Worm (Caenorhabditis elegans) whole organism, L2 larva: ENCODE results near the gene F32H5.1.

ENCODE experiments used
- F13H6.1 ChIP-seq: sonication (generic microtip); optimal IDR thresholded peaks from 2 replicates; lab custom pipeline; 2016; ENCODE audit warnings: missing genetic modification characterization, missing compliant biosample characterization
- ama-1 ChIP-seq: fragments of 150-350 bp; optimal IDR thresholded peaks from 2 replicates; lab custom pipeline; 2018; ENCODE audit warnings: inconsistent platforms
- ceh-16 ChIP-seq: fragments of 150-350 bp; optimal IDR thresholded peaks from 2 replicates; lab custom pipeline; 2014; ENCODE audit warnings: missing biosample characterization, missing genetic modification characterization
- dmd-4 ChIP-seq: sonication (generic microtip); optimal IDR thresholded peaks from 2 replicates; lab custom pipeline; 2017; ENCODE audit warnings: missing biosample characterization, missing genetic modification characterization
- egl-27 ChIP-seq: sonication (generic microtip); optimal IDR thresholded peaks from 3 replicates; lab custom pipeline; 2017; ENCODE audit warnings: missing biosample characterization, missing genetic modification reagents, missing genetic modification characterization
- lin-13 ChIP-seq: fragments of 150-350 bp; optimal IDR thresholded peaks from 2 replicates; lab custom pipeline; 2014; ENCODE audit warnings: missing biosample characterization, missing genetic modification reagents, missing genetic modification characterization
- nhr-237 ChIP-seq: fragments of 150-350 bp; optimal IDR thresholded peaks from 2 replicates; lab custom pipeline; 2014; ENCODE audit warnings: missing biosample characterization, missing genetic modification characterization
- skn-1 ChIP-seq: sonication (generic microtip); optimal IDR thresholded peaks from 2 replicates; lab custom pipeline; 2017; ENCODE audit warnings: missing biosample characterization, missing genetic modification characterization
- unc-55 ChIP-seq: fragments of 150-350 bp; sonication (generic microtip); optimal IDR thresholded peaks from 3 replicates; lab custom pipeline; 2014; ENCODE audit warnings: missing biosample characterization, missing genetic modification reagents, missing genetic modification characterization
- zag-1 ChIP-seq: fragments of 150-350 bp; optimal IDR thresholded peaks from 2 replicates; lab custom pipeline; 2014; ENCODE audit warnings: missing biosample characterization, missing genetic modification characterization

- TF ChIP-seq dmd-4 (tag; lab: Kevin White, UChicago), result no peak
- TF ChIP-seq egl-27, result no peak
- TF ChIP-seq skn-1 (tag; lab: Kevin White, UChicago), result no peak
- TF ChIP-seq ama-1 (lab: Kevin White, UChicago), result no peak
- no peak for TF ChIP-seq zag-1
- TF ChIP-seq ceh-16, result peak; percentile 59
- no peak for TF ChIP-seq nhr-237
- TF ChIP-seq unc-55, result no peak
- no peak for TF ChIP-seq lin-13
- no peak for TF ChIP-seq F13H6.1 (tag; lab: Kevin White, UChicago)
Measured at ce11 chrV:13390936-13391335, 33.1 kb upstream of the F32H5.1 start.
